Worm (Caenorhabditis elegans): Measurements from ENCODE around the gene plc-4.

DNA sequence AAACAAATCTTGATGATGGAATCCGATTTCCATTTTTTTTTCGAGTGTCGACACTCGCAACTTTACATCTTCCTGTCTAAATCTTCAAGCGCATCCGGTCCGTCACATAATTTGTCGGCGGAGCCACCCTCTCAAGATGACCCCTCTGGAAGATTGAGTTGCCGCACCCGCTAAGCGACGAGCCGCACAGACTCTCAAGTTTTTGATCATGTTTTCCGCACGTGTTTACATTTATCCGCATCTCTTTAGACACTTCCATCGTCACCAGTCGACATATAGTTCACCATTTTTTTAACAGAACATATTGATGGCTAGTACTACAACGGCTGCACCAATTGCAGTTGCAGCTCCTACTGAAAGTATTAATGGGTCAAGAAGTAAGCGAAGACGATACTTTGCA is 21.0 kb downstream of the plc-4 start, which contains the start of gene F55G1.1:
- TF ChIP-seq him-1 (tag; optimal IDR thresholded peaks at IDR 0.05) (no peak), W03F9.2 (tag; optimal IDR thresholded peaks at IDR 0.05) (no peak), dao-5 (tag; optimal IDR thresholded peaks at IDR 0.05) (no peak)
